Fruit fly (Drosophila melanogaster): ENCODE data around the gene velo.

DNA sequence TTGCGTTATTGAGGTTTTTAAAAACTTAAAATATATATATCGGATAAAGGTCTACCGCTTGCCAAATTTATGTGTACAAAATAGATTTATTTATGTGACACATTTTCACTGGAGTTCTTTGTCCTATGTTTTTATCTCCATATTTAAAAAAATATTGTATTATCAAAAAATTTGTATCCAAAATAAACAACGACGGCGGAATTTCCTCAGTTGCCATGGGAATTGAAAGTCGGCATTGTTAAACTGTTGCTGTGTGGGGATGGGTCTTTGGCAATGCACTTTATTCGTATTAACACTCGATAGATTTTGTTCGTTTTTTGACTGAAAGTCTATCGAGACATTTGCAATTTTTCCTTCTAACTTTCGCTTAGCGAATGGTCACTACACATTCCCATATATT lies 10.6 kb upstream of the velo start, which contains the start of gene Rsph3:
- TF ChIP-seq CG11902 (GFP tag; optimal IDR thresholded peaks at IDR 0.05) (no peak), CG11762 (GFP tag; optimal IDR thresholded peaks at IDR 0.05; ENCODE audit: insufficient read depth) (no peak), CG8632 (GFP tag; optimal IDR thresholded peaks at IDR 0.05) (no peak), Gug (GFP tag; IDR thresholded peaks at IDR 0.05) (no peak), Met (GFP tag; optimal IDR thresholded peaks at IDR 0.05) (no peak), CG3919 (GFP tag; optimal IDR thresholded peaks at IDR 0.05) (no peak), spab (GFP tag; optimal IDR thresholded peaks at IDR 0.05) (no peak), CG6276 (GFP tag; optimal IDR thresholded peaks at IDR 0.05) (no peak), cyc (GFP tag; optimal IDR thresholded peaks at IDR 0.05) (no peak)

All from whole organism, prepupa.